Worm (Caenorhabditis elegans): ENCODE data around the gene sre-3.

sre-3 gene

DNA sequence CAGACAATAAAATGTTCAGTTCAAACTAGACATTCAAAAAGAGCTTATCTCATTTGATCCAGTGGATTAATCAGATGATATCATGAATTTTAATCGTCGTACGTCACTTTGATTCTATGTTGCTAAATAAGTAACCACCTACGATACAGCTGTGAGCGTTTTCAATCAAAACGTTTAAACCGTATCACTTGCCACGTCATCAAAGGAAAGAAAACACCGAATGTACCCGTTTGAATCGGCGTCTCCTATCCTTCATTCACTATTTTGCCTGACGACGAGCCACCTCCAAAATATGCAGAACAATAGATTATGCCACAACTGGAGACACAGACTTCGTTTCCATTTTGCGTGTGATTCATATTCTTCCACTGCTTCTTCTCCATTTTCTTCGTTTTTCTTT, 39.7 kb upstream of the sre-3 start:
- TF ChIP-seq nhr-43 (tag; optimal IDR thresholded peaks at IDR 0.05; ENCODE audit: poor library complexity, severe bottlenecking): no peak
- TF ChIP-seq ama-1 (optimal IDR thresholded peaks at IDR 0.05): peak; percentile 84

DNA sequence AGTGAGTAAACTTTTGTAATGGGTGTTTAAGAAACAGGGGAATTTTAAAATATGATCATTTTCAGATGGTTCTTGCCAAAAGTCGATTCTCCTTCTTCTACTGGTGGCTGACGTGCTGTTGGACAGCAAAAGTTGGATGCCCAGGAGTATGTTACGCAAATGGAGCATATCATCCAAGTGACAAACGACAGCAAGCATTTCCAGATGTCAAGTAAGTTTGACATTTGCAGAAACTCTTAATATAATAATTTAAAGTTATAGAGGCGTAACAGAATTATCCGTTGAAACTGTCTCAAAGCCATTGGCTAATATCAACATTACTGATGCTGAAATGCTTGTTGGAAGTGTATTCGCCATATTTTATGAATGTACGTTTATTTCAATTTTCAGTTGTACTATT, 37.5 kb upstream of the sre-3 start:
- no peak for TF ChIP-seq nhr-23 (tag; optimal IDR thresholded peaks at IDR 0.05)
- no peak for TF ChIP-seq daf-12 (tag; optimal IDR thresholded peaks at IDR 0.05)
- TF ChIP-seq mml-1 (tag; optimal IDR thresholded peaks at IDR 0.05): no peak
- TF ChIP-seq nfya-1 (tag; optimal IDR thresholded peaks at IDR 0.05; ENCODE audit: insufficient read depth): no peak
- no peak for TF ChIP-seq ZK546.5 (tag; optimal IDR thresholded peaks at IDR 0.05)
- no peak for TF ChIP-seq lin-39 (tag; optimal IDR thresholded peaks at IDR 0.05)
- TF ChIP-seq R02D3.7 (tag; optimal IDR thresholded peaks at IDR 0.05): no peak
- no peak for TF ChIP-seq fkh-2 (tag; optimal IDR thresholded peaks at IDR 0.05)
- no peak for TF ChIP-seq skn-1 (tag; optimal IDR thresholded peaks at IDR 0.05)
- TF ChIP-seq sea-2 (GFP tag; optimal IDR thresholded peaks at IDR 0.05): no peak
- TF ChIP-seq pqm-1 (tag; optimal IDR thresholded peaks at IDR 0.05): no peak
- no peak for TF ChIP-seq ama-1 (optimal IDR thresholded peaks at IDR 0.05)
- TF ChIP-seq lsy-12 (tag; optimal IDR thresholded peaks at IDR 0.05): no peak
- TF ChIP-seq zag-1 (tag; optimal IDR thresholded peaks at IDR 0.05): no peak

DNA sequence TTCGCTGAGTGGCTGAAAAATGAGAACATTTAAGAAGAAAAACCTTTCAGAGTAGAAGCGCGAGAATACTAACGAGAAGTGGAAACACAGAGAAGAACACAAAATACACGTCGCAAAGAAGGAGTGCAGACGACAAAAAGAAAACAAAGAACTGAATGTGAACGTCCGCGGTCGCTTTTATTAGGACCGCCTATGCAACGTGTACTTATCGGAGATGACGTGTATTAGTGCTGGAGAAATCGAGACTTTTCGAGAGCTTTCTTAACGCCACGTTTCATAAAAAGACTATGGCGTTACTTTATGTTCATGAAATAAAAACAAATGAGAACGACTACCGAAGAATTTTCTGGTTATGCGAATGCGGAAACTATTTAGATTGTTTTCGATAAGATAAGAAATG, 33.0 kb upstream of the sre-3 start, which contains the start of gene hsp-4:
hsp-4 (minus strand) TSS at position 139 of the 400 bp plus-strand sequence.
- TF ChIP-seq nhr-43 (tag; optimal IDR thresholded peaks at IDR 0.05; ENCODE audit: poor library complexity, severe bottlenecking): no peak
- peak; percentile 2 for TF ChIP-seq ceh-28 (tag; optimal IDR thresholded peaks at IDR 0.05)
- peak; percentile 46 for TF ChIP-seq nfya-1 (tag; optimal IDR thresholded peaks at IDR 0.05; ENCODE audit: insufficient read depth)
- peak; percentile 67 for TF ChIP-seq nhr-25 (tag; optimal IDR thresholded peaks at IDR 0.05)
- peak; percentile 43 for TF ChIP-seq elt-2 (tag; optimal IDR thresholded peaks at IDR 0.05)
- no peak for TF ChIP-seq mml-1 (tag; optimal IDR thresholded peaks at IDR 0.05)
- TF ChIP-seq nhr-23 (tag; optimal IDR thresholded peaks at IDR 0.05): peak; percentile 63

DNA sequence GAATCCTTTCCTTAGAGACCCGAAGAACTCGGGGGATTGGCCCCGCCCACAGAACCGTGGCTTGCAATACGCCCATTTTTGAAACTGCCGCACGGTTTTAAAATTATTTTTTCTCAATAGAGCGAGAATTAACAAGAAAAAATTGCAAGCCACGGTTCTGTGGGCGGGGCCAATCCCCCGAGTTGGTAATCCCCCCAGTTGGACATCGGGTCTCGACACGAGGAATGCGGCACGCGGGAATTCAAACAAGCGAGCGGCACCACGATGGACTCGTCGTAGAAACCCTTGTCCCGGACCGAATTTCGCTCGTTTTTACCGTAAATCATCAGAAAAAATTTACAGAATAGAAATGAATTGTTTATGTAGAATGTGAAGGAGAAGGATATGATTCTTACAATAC, 32.5 kb upstream of the sre-3 start:
- no peak for TF ChIP-seq fkh-10 (GFP tag; optimal IDR thresholded peaks at IDR 0.05)
- TF ChIP-seq lin-15B (tag; optimal IDR thresholded peaks at IDR 0.05): no peak
- TF ChIP-seq unc-62 (GFP tag; optimal IDR thresholded peaks at IDR 0.05): no peak
- no peak for TF ChIP-seq nhr-11 (tag; optimal IDR thresholded peaks at IDR 0.05)
- no peak for TF ChIP-seq nhr-28 (tag; optimal IDR thresholded peaks at IDR 0.05)
- no peak for TF ChIP-seq nhr-77 (tag; optimal IDR thresholded peaks at IDR 0.05)
- TF ChIP-seq nfya-1 (tag; optimal IDR thresholded peaks at IDR 0.05; ENCODE audit: insufficient read depth): no peak
- TF ChIP-seq ZK546.5 (tag; optimal IDR thresholded peaks at IDR 0.05): no peak
- no peak for TF ChIP-seq nhr-237 (tag; optimal IDR thresholded peaks at IDR 0.05)

DNA sequence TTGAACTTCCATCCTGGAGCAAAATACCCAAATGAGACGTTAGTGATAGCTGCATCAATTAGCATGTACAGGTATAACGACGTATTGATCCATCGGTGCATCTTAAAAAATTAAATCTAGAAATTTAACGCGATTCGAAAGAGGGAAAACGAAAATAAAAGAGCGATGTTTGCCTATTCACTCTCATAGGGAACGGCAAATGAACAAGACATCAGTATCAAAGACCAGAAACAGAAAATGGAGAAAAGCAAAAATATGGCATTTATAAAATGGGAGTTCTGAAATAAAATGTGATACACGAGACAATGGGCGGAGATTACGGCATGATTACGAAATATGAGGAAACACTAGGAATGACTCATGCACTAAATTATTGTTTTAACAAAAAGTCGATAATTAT, 29.2 kb upstream of the sre-3 start, which contains the start of gene haf-2:
haf-2 (minus strand) TSS at position 101 of the 400 bp plus-strand sequence.
- TF ChIP-seq nhr-25 (tag; optimal IDR thresholded peaks at IDR 0.05): no peak
- peak; percentile 11 for TF ChIP-seq elt-2 (tag; optimal IDR thresholded peaks at IDR 0.05)

DNA sequence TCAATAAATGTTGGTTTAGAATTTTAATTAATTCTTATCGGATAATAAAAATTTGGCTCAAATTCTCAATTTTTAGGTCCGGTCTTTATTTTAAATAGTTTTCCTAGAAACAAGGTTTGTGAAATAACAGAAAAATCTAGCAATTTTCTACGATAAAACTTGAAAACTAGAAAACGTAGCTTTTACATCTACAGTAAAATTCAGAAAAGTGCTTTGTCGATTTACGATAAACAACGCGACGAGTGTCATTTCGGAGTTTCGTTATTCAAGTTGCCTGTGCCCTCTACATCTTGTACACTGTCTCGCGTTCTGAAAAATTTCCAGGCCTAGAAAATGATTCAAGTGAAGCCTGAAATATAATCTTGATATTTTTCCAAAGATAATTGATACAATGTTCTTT, 28.8 kb upstream of the sre-3 start:
- TF ChIP-seq nfya-1 (tag; optimal IDR thresholded peaks at IDR 0.05; ENCODE audit: insufficient read depth) (peak; percentile 38), ZK546.5 (tag; optimal IDR thresholded peaks at IDR 0.05) (no peak), hmg-11 (tag; optimal IDR thresholded peaks at IDR 0.05) (peak; percentile 6), nhr-11 (tag; optimal IDR thresholded peaks at IDR 0.05) (no peak), nhr-23 (tag; optimal IDR thresholded peaks at IDR 0.05) (peak; percentile 20), lin-15B (tag; optimal IDR thresholded peaks at IDR 0.05) (peak; percentile 30), lin-39 (tag; optimal IDR thresholded peaks at IDR 0.05) (no peak), R02D3.7 (tag; optimal IDR thresholded peaks at IDR 0.05) (peak; percentile 85), pha-4 (tag; optimal IDR thresholded peaks at IDR 0.05) (peak; percentile 48), nhr-25 (tag; optimal IDR thresholded peaks at IDR 0.05) (no peak), nhr-237 (tag; optimal IDR thresholded peaks at IDR 0.05) (no peak)

DNA sequence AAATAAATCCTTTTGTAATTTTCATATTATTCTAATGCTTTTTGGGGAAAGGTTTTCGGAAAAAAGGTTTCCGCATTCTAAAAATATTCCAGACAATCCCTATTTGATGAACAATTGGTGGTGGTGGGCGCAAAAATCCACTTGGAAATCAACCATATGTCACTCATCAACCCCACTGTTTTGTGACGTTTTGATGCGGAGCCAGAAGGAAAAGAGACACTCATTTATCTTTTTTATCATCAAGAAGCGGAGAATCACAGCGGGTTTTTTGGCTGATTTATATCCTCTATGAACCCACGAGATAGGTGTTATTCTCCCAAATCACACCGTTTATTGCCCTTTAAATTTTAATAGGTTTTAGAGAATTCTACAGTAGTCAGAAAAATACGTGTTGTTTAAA, 28.4 kb upstream of the sre-3 start:
- TF ChIP-seq ceh-9 (tag; optimal IDR thresholded peaks at IDR 0.05) (no peak), ama-1 (optimal IDR thresholded peaks at IDR 0.05) (no peak), lin-39 (tag; optimal IDR thresholded peaks at IDR 0.05) (no peak), eor-1 (tag; optimal IDR thresholded peaks at IDR 0.05) (no peak), nhr-67 (tag; optimal IDR thresholded peaks at IDR 0.05) (no peak), hmg-11 (tag; optimal IDR thresholded peaks at IDR 0.05) (no peak)

Data from whole organism, L3 larva.